Fruit fly (Drosophila melanogaster) whole organism, pupa: ENCODE measurements around the gene CG9215.

Source experiments
- CG10348 ChIP-seq: fragments of 200-800 bp; sonication (Bioruptor generic); IDR thresholded peaks from 2 replicates; pipeline ENCODE4 v1.3.6; 2022; ENCODE audit warnings: missing biosample characterization, missing genetic modification characterization
- CG12605 ChIP-seq: fragments of 200-800 bp; sonication (Bioruptor generic); IDR thresholded peaks from 2 replicates; pipeline ENCODE4 v1.3.6; 2022; ENCODE audit warnings: missing biosample characterization, missing genetic modification characterization
- CG13204 ChIP-seq: fragments of 200-800 bp; sonication (Bioruptor generic); optimal IDR thresholded peaks from 2 replicates; lab custom pipeline; 2018; ENCODE audit warnings: missing biosample characterization, mild to moderate bottlenecking, missing genetic modification characterization, moderate library complexity
- CG14655 ChIP-seq: fragments of 200-800 bp; sonication (Bioruptor generic); optimal IDR thresholded peaks from 3 replicates; lab custom pipeline; 2017; ENCODE audit warnings: mild to moderate bottlenecking, missing biosample characterization, missing genetic modification reagents, missing genetic modification characterization
- CG15710 ChIP-seq: fragments of 200-800 bp; sonication (Bioruptor generic); optimal IDR thresholded peaks from 2 replicates; lab custom pipeline; 2018; ENCODE audit warnings: missing biosample characterization, mild to moderate bottlenecking, missing genetic modification characterization, moderate library complexity
- CG17806 ChIP-seq: fragments of 200-800 bp; sonication (Bioruptor generic); optimal IDR thresholded peaks from 2 replicates; lab custom pipeline; 2018; ENCODE audit warnings: missing biosample characterization, mild to moderate bottlenecking, missing genetic modification characterization, moderate library complexity
- CG32121 ChIP-seq: fragments of 200-800 bp; sonication (Bioruptor generic); IDR thresholded peaks from 2 replicates; pipeline ENCODE4 v1.3.6; 2022; ENCODE audit warnings: missing biosample characterization, missing genetic modification characterization
- CG34367 ChIP-seq: fragments of 200-800 bp; sonication (Bioruptor generic); optimal IDR thresholded peaks from 2 replicates; lab custom pipeline; 2018; ENCODE audit warnings: missing biosample characterization, mild to moderate bottlenecking, missing genetic modification characterization
- CG4496 ChIP-seq: fragments of 200-800 bp; sonication (Bioruptor generic); IDR thresholded peaks from 3 replicates; pipeline ENCODE4 v1.3.6; 2022; ENCODE audit warnings: missing biosample characterization, missing genetic modification characterization
- CG8159 ChIP-seq: fragments of 200-800 bp; sonication (Bioruptor generic); optimal IDR thresholded peaks from 3 replicates; lab custom pipeline; 2018; ENCODE audit warnings: missing biosample characterization, mild to moderate bottlenecking, missing genetic modification characterization, moderate library complexity
- CG8301 ChIP-seq: fragments of 200-800 bp; sonication (Bioruptor generic); optimal IDR thresholded peaks from 2 replicates; lab custom pipeline; 2018; ENCODE audit warnings: missing biosample characterization, mild to moderate bottlenecking, missing genetic modification characterization
- CG9948 ChIP-seq: fragments of 200-800 bp; sonication (Bioruptor generic); optimal IDR thresholded peaks from 2 replicates; lab custom pipeline; 2018; ENCODE audit warnings: missing biosample characterization, mild to moderate bottlenecking, missing genetic modification characterization, moderate library complexity
- D1 ChIP-seq: fragments of 200-800 bp; sonication (Bioruptor generic); optimal IDR thresholded peaks from 2 replicates; lab custom pipeline; 2018; ENCODE audit warnings: missing biosample characterization, mild to moderate bottlenecking, missing genetic modification characterization, moderate library complexity
- EcR ChIP-seq: fragments of 200-800 bp; sonication (Bioruptor generic); optimal IDR thresholded peaks from 3 replicates; lab custom pipeline; 2019; ENCODE audit warnings: missing biosample characterization, missing genetic modification characterization, mild to moderate bottlenecking, moderate library complexity, missing genetic modification reagents
- Ets98B ChIP-seq: fragments of 200-800 bp; sonication (Bioruptor generic); IDR thresholded peaks from 2 replicates; pipeline ENCODE4 v1.3.6; 2022; ENCODE audit warnings: missing biosample characterization, missing genetic modification characterization
- Pif1A ChIP-seq: fragments of 200-800 bp; sonication (Bioruptor generic); optimal IDR thresholded peaks from 3 replicates; lab custom pipeline; 2016; ENCODE audit warnings: missing biosample characterization, missing genetic modification characterization
- Pif1B ChIP-seq: fragments of 200-800 bp; sonication (Bioruptor generic); optimal IDR thresholded peaks from 3 replicates; lab custom pipeline; 2016; ENCODE audit warnings: missing biosample characterization, missing genetic modification characterization
- Snoo ChIP-seq: fragments of 200-800 bp; sonication (Bioruptor generic); optimal IDR thresholded peaks from 3 replicates; lab custom pipeline; 2017; ENCODE audit warnings: missing biosample characterization, mild to moderate bottlenecking, missing genetic modification characterization, inconsistent platforms
- fd96Ca ChIP-seq: fragments of 200-800 bp; sonication (Bioruptor generic); IDR thresholded peaks from 3 replicates; pipeline ENCODE4 v1.3.6; 2022; ENCODE audit warnings: missing biosample characterization, missing genetic modification characterization
- gl ChIP-seq: fragments of 200-800 bp; sonication (Bioruptor generic); optimal IDR thresholded peaks from 2 replicates; lab custom pipeline; 2018; ENCODE audit warnings: missing biosample characterization, mild to moderate bottlenecking, missing genetic modification characterization
- rn ChIP-seq: fragments of 200-800 bp; sonication (Bioruptor generic); IDR thresholded peaks from 2 replicates; pipeline ENCODE4 v1.3.6; 2022; ENCODE audit warnings: missing biosample characterization, missing genetic modification characterization

CG9215 gene

DNA sequence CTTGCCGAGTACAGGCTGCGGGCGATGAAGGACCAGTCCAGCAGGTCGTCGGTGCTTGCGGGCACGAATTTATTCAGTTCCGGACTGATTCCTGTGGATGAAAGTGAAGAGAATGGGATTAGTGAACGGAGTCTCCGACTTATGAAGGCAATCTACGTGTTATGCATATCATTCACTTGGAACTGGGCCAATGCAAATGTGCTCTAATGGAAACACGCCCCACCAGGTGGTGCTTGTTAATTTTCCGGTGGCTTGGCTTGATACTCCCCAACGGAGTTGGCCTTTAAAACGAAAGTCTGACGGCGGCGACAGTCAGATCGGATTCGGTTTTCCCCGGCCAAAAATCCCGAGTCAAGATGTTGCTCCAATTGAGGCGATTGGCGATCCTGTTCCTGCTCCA, 4.8 kb upstream of the CG9215 start, which contains the start of gene Alp11:
Alp11 (plus strand) TSS at position 301 of the 400 bp plus-strand sequence.
- TF ChIP-seq rn (GFP tag; lab: Robert Waterston, UW) (no peak), CG14655 (GFP tag; lab: Kevin White, UChicago) (no peak), CG9948 (tag; lab: Kevin White, UChicago) (no peak), fd96Ca (GFP tag; lab: Robert Waterston, UW) (no peak), Pif1A (GFP tag; lab: Kevin White, UChicago) (no peak), CG4496 (GFP tag; lab: Robert Waterston, UW) (no peak), Ets98B (GFP tag; lab: Robert Waterston, UW) (no peak), Pif1B (GFP tag; lab: Kevin White, UChicago) (no peak), CG10348 (no peak), CG15710 (no peak), CG12605 (no peak), CG13204 (GFP tag; lab: Kevin White, UChicago) (no peak), Snoo (no peak), CG8159 (tag; lab: Kevin White, UChicago) (no peak), EcR (GFP tag; lab: Kevin White, UChicago) (no peak), CG17806 (tag; lab: Kevin White, UChicago) (no peak), CG34367 (tag; lab: Kevin White, UChicago) (no peak), gl (no peak), D1 (tag; lab: Kevin White, UChicago) (no peak)

- TF ChIP-seq Snoo (no peak), CG8159 (tag; lab: Kevin White, UChicago) (no peak), fd96Ca (GFP tag; lab: Robert Waterston, UW) (no peak), CG15710 (no peak), CG14655 (GFP tag; lab: Kevin White, UChicago) (no peak), CG32121 (no peak), CG17806 (tag; lab: Kevin White, UChicago) (no peak), Pif1B (GFP tag; lab: Kevin White, UChicago) (no peak), CG4496 (GFP tag; lab: Robert Waterston, UW) (no peak), Ets98B (GFP tag; lab: Robert Waterston, UW) (no peak), CG12605 (no peak), CG9948 (tag; lab: Kevin White, UChicago) (no peak), gl (no peak), rn (GFP tag; lab: Robert Waterston, UW) (no peak), EcR (GFP tag; lab: Kevin White, UChicago) (no peak), CG13204 (GFP tag; lab: Kevin White, UChicago) (no peak), CG10348 (no peak), D1 (tag; lab: Kevin White, UChicago) (no peak), CG8301 (tag; lab: Kevin White, UChicago) (no peak), CG34367 (tag; lab: Kevin White, UChicago) (no peak)
- TF ChIP-seq, all 21 proteins: peak for 0
Measured at dm6 chrX:15583842-15584441, 1.3 kb upstream of the CG9215 start.

DNA sequence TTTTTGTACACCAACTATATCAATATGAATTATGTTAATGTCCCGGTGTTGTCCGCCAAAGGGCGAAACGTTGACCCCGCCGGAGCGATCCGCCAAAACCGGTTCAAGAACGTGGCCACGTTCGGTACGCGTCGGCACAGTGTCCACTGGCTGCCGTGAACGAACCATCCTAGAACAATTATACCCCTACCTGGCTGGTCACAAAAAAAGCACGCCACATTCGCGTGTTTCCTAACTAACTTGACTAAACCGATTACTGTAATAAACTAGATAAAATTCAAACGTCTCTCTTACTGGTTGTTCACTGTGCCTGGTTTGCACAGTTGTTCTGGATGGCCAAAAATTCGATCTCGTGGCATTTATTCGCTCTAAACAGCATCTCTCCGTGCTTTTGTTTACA, 3.1 kb downstream of the CG9215 start:
- TF ChIP-seq CG32121, result peak; percentile 91
- peak; percentile 34; the same call in 1 of the 2 replicates for TF ChIP-seq CG10348
- TF ChIP-seq gl, result peak; percentile 87
- TF ChIP-seq CG8301 (tag; lab: Kevin White, UChicago), result peak; percentile 92
- TF ChIP-seq Snoo, result peak; percentile 96
- peak; percentile 97 for TF ChIP-seq CG4496 (GFP tag; lab: Robert Waterston, UW)
- TF ChIP-seq EcR (GFP tag; lab: Kevin White, UChicago), result peak; percentile 84
- no peak for TF ChIP-seq CG13204 (GFP tag; lab: Kevin White, UChicago)
- peak; percentile 90 for TF ChIP-seq CG34367 (tag; lab: Kevin White, UChicago)
- no peak for TF ChIP-seq CG14655 (GFP tag; lab: Kevin White, UChicago)
- peak; percentile 84 for TF ChIP-seq CG8159 (tag; lab: Kevin White, UChicago)
- TF ChIP-seq Pif1A (GFP tag; lab: Kevin White, UChicago), result peak; percentile 96
- TF ChIP-seq Ets98B (GFP tag; lab: Robert Waterston, UW), result peak; percentile 93
- TF ChIP-seq CG17806 (tag; lab: Kevin White, UChicago), result peak; percentile 87
- peak; percentile 79; the same call in 1 of the 2 replicates for TF ChIP-seq rn (GFP tag; lab: Robert Waterston, UW)
- TF ChIP-seq Pif1B (GFP tag; lab: Kevin White, UChicago), result peak; percentile 95
- TF ChIP-seq CG15710, result peak; percentile 91
- peak; percentile 89 for TF ChIP-seq CG9948 (tag; lab: Kevin White, UChicago)
- peak; percentile 96 for TF ChIP-seq fd96Ca (GFP tag; lab: Robert Waterston, UW)
- peak; percentile 87 for TF ChIP-seq CG12605
- TF ChIP-seq D1 (tag; lab: Kevin White, UChicago), result peak; percentile 61
- TF ChIP-seq, all 21 proteins: peak for 19

dm6 chrX:15578043-15578442, 4.6 kb downstream of the CG9215 start, which contains the start of the genes cerv and CG7872:
cerv (minus strand) TSS chrX:15578171.
CG7872 (plus strand) TSS chrX:15578205.
- no peak for TF ChIP-seq Snoo
- TF ChIP-seq CG4496 (GFP tag; lab: Robert Waterston, UW), result peak; percentile 63; the same call in 2 of the 3 replicates

DNA sequence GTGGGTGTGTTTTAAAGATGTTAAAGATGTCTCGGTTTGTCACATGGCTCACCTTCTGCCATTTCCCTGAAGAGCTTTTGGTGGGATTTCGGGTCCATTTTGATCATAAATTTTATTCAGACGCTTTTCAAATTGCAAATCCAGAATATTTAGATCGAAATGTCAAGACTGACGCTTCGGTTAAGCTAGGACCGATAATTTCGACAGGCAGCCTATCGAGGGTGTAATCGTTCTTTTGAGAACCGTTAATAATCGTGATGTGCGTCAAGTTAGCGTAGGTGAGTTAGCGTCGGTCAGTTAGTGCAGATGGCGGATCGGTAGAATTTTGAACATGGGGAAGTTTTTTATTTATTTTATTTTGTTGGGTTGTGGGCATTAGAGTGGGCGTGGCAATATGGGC, 7.1 kb downstream of the CG9215 start, which contains the start of gene CG42299:
CG42299 (minus strand) TSS at position 127 of the 400 bp plus-strand sequence.
- TF ChIP-seq EcR (GFP tag; lab: Kevin White, UChicago), result no peak
- no peak for TF ChIP-seq Pif1B (GFP tag; lab: Kevin White, UChicago)
- TF ChIP-seq CG32121, result no peak
- TF ChIP-seq CG14655 (GFP tag; lab: Kevin White, UChicago), result no peak
- no peak for TF ChIP-seq CG13204 (GFP tag; lab: Kevin White, UChicago)
- TF ChIP-seq CG8301 (tag; lab: Kevin White, UChicago), result no peak
- TF ChIP-seq CG12605, result no peak
- TF ChIP-seq CG8159 (tag; lab: Kevin White, UChicago), result no peak
- TF ChIP-seq gl, result no peak
- TF ChIP-seq CG17806 (tag; lab: Kevin White, UChicago), result no peak
- no peak for TF ChIP-seq Pif1A (GFP tag; lab: Kevin White, UChicago)
- no peak for TF ChIP-seq CG9948 (tag; lab: Kevin White, UChicago)
- no peak for TF ChIP-seq CG15710
- no peak for TF ChIP-seq Ets98B (GFP tag; lab: Robert Waterston, UW)
- no peak for TF ChIP-seq CG34367 (tag; lab: Kevin White, UChicago)
- no peak for TF ChIP-seq rn (GFP tag; lab: Robert Waterston, UW)
